Worm (Caenorhabditis elegans) whole organism, L2 larva: ENCODE measurements around the gene Y43F8C.17.

ENCODE experiments used
- ZK546.5 ChIP-seq: sonication (generic microtip); optimal IDR thresholded peaks from 2 replicates; lab custom pipeline; 2017; ENCODE audit warnings: missing biosample characterization, missing genetic modification characterization
- aly-2 ChIP-seq: fragments of 150-350 bp; optimal IDR thresholded peaks from 2 replicates; lab custom pipeline; 2014; ENCODE audit warnings: missing biosample characterization, missing genetic modification characterization
- ceh-82 ChIP-seq: fragments of 150-350 bp; optimal IDR thresholded peaks from 2 replicates; lab custom pipeline; 2014; ENCODE audit warnings: missing biosample characterization, missing genetic modification characterization
- dmd-4 ChIP-seq: sonication (generic microtip); optimal IDR thresholded peaks from 2 replicates; lab custom pipeline; 2017; ENCODE audit warnings: missing biosample characterization, missing genetic modification characterization
- egl-27 ChIP-seq: sonication (generic microtip); optimal IDR thresholded peaks from 3 replicates; lab custom pipeline; 2017; ENCODE audit warnings: missing biosample characterization, missing genetic modification reagents, missing genetic modification characterization
- elt-3 ChIP-seq: sonication (generic microtip); optimal IDR thresholded peaks from 2 replicates; lab custom pipeline; 2017; ENCODE audit warnings: missing biosample characterization, missing genetic modification characterization
- lin-11 ChIP-seq: fragments of 150-350 bp; sonication (generic microtip); optimal IDR thresholded peaks from 2 replicates; lab custom pipeline; 2014; ENCODE audit warnings: missing biosample characterization, missing genetic modification characterization, inconsistent platforms, mixed read lengths
- lsy-2 ChIP-seq, 2 experiments: fragments of 150-350 bp in 1 of 2; sonication (generic microtip) in 1 of 2; optimal IDR thresholded peaks; 2 replicates each; lab custom pipeline; 2014 to 2017; ENCODE audit warnings: missing biosample characterization in 2 of 2, missing genetic modification characterization in 2 of 2
- nhr-11 ChIP-seq: fragments of 150-350 bp; optimal IDR thresholded peaks from 2 replicates; lab custom pipeline; 2014; ENCODE audit warnings: missing biosample characterization, missing genetic modification characterization
- unc-62 ChIP-seq: fragments of 150-350 bp; optimal IDR thresholded peaks from 2 replicates; lab custom pipeline; 2014; ENCODE audit warnings: missing biosample characterization, missing genetic modification reagents, missing genetic modification characterization

- no peak for TF ChIP-seq ceh-82 (tag; lab: Kevin White, UChicago)
- TF ChIP-seq egl-27 (tag; lab: Kevin White, UChicago) = no peak
- TF ChIP-seq dmd-4 (tag; lab: Kevin White, UChicago) = no peak
- no peak for TF ChIP-seq nhr-11 (tag; lab: Kevin White, UChicago)
- TF ChIP-seq ZK546.5 (tag; lab: Kevin White, UChicago) = no peak
- no peak for TF ChIP-seq unc-62
- TF ChIP-seq lsy-2 (tag; optimal IDR thresholded peaks at IDR 0.05; lab: Kevin White, UChicago) = no peak
- TF ChIP-seq lin-11 (tag; lab: Kevin White, UChicago) = no peak
- TF ChIP-seq elt-3 (tag; lab: Kevin White, UChicago) = no peak
- no peak for TF ChIP-seq aly-2 (tag; lab: Kevin White, UChicago)
Measured at ce11 chrV:19752879-19753278, 36.9 kb downstream of the Y43F8C.17 start.
